Fruit fly (Drosophila melanogaster) whole organism, wandering third instar larva: ENCODE data around the gene CG4553.

Experiments
- Abd-B ChIP-seq: fragments of >200 bp; optimal IDR thresholded peaks from 2 replicates; lab custom pipeline; 2017; ENCODE audit warnings: missing biosample characterization, missing genetic modification characterization
- CG32264 ChIP-seq: fragments of 200-800 bp; sonication (Bioruptor generic); optimal IDR thresholded peaks from 2 replicates; lab custom pipeline; 2016; ENCODE audit warnings: missing biosample characterization, missing genetic modification characterization
- CG9705 ChIP-seq: fragments of 200-800 bp; sonication (Bioruptor generic); optimal IDR thresholded peaks from 2 replicates; lab custom pipeline; 2018; ENCODE audit warnings: missing biosample characterization, mild to moderate bottlenecking, missing genetic modification characterization
- CrebA ChIP-seq: fragments of 200-800 bp; sonication (Bioruptor generic); optimal IDR thresholded peaks from 2 replicates; lab custom pipeline; 2016; ENCODE audit warnings: missing biosample characterization, mild to moderate bottlenecking, missing genetic modification characterization, borderline replicate concordance
- Dfd ChIP-seq: fragments of >200 bp; optimal IDR thresholded peaks from 2 replicates; lab custom pipeline; 2017; ENCODE audit warnings: missing biosample characterization, missing genetic modification characterization
- Dif ChIP-seq: fragments of 200-275, 200-300 bp; sonication (Bioruptor generic); optimal IDR thresholded peaks from 2 replicates; lab custom pipeline; 2018; ENCODE audit warnings: missing biosample characterization, missing genetic modification characterization; ENCODE audit not compliant: partially characterized antibody
- GATAd ChIP-seq: sonication (Bioruptor generic); optimal IDR thresholded peaks from 2 replicates; lab custom pipeline; 2016; ENCODE audit warnings: missing biosample characterization, missing genetic modification characterization
- HLH106 ChIP-seq: fragments of 200-800 bp; optimal IDR thresholded peaks from 3 replicates; lab custom pipeline; 2019; ENCODE audit warnings: missing biosample characterization, mild to moderate bottlenecking, missing genetic modification characterization, moderate library complexity
- Hnf4 ChIP-seq: fragments of 200-800 bp; sonication (Bioruptor generic); optimal IDR thresholded peaks from 2 replicates; lab custom pipeline; 2016; ENCODE audit warnings: missing biosample characterization, mild to moderate bottlenecking, missing genetic modification characterization
- Hr78 ChIP-seq: fragments of >200 bp; optimal IDR thresholded peaks from 2 replicates; lab custom pipeline; 2017; ENCODE audit warnings: missing biosample characterization, missing genetic modification characterization
- Hr83 ChIP-seq: fragments of 200-300 bp; sonication (Bioruptor generic); optimal IDR thresholded peaks from 2 replicates; lab custom pipeline; 2016; ENCODE audit warnings: missing biosample characterization, mild to moderate bottlenecking, missing genetic modification characterization, moderate library complexity; ENCODE audit not compliant: poor library complexity, severe bottlenecking
- Jra ChIP-seq: sonication (Bioruptor generic); optimal IDR thresholded peaks from 2 replicates; lab custom pipeline; 2016; ENCODE audit warnings: missing biosample characterization, missing genetic modification characterization
- Mio ChIP-seq: sonication (Bioruptor generic); optimal IDR thresholded peaks from 2 replicates; lab custom pipeline; 2016; ENCODE audit warnings: missing biosample characterization, missing genetic modification characterization
- N ChIP-seq: fragments of >200 bp; optimal IDR thresholded peaks from 2 replicates; lab custom pipeline; 2018; ENCODE audit warnings: missing biosample characterization, missing external identifiers, missing genetic modification characterization
- OdsH ChIP-seq: fragments of 200-800 bp; sonication (Bioruptor generic); optimal IDR thresholded peaks from 2 replicates; lab custom pipeline; 2016; ENCODE audit warnings: missing biosample characterization, mild to moderate bottlenecking, missing genetic modification characterization
- Rel ChIP-seq, 2 experiments: fragments of 200-800 bp; sonication (Bioruptor generic) in 1 of 2; optimal IDR thresholded peaks; 2 replicates in 1 of 2; 3 replicates in 1 of 2; lab custom pipeline; 2016 to 2019; ENCODE audit warnings: mild to moderate bottlenecking in 2 of 2, missing biosample characterization in 2 of 2, missing genetic modification characterization in 2 of 2, moderate library complexity in 1 of 2
- Sp1 ChIP-seq: fragments of 200-800 bp; sonication (Bioruptor generic); optimal IDR thresholded peaks from 3 replicates; lab custom pipeline; 2019; ENCODE audit warnings: missing biosample characterization, mild to moderate bottlenecking, missing genetic modification characterization, moderate library complexity
- Vsx2 ChIP-seq: fragments of 200-300, 225-300 bp; sonication (Bioruptor generic); optimal IDR thresholded peaks from 2 replicates; lab custom pipeline; 2018; ENCODE audit warnings: missing biosample characterization, missing genetic modification characterization; ENCODE audit not compliant: partially characterized antibody
- br ChIP-seq: fragments of 200-800 bp; sonication (Bioruptor generic); optimal IDR thresholded peaks from 2 replicates; lab custom pipeline; 2016; ENCODE audit warnings: missing biosample characterization, missing genetic modification characterization
- brk ChIP-seq: fragments of 200-800 bp; sonication (Bioruptor generic); optimal IDR thresholded peaks from 2 replicates; lab custom pipeline; 2016; ENCODE audit warnings: missing biosample characterization, mild to moderate bottlenecking, missing genetic modification characterization
- dl ChIP-seq, 2 experiments: fragments of 175-275, 200-275 bp in 1 of 2; fragments of 200-275 bp in 1 of 2; sonication (Bioruptor generic); optimal IDR thresholded peaks; lab custom pipeline; 2018; ENCODE audit warnings: mild to moderate bottlenecking in 2 of 2, missing biosample characterization in 2 of 2, missing genetic modification characterization in 2 of 2, moderate library complexity in 2 of 2; ENCODE audit not compliant: partially characterized antibody in 2 of 2, insufficient read depth in 1 of 2
- dmrt93B ChIP-seq: fragments of 200-800 bp; sonication (Bioruptor generic); optimal IDR thresholded peaks from 2 replicates; lab custom pipeline; 2018; ENCODE audit warnings: missing biosample characterization, mild to moderate bottlenecking, missing genetic modification characterization
- ey ChIP-seq: fragments of 200-800 bp; sonication (Bioruptor generic); optimal IDR thresholded peaks from 2 replicates; lab custom pipeline; 2016; ENCODE audit warnings: missing biosample characterization, missing genetic modification characterization
- fru ChIP-seq: fragments of 200-800 bp; sonication (Bioruptor generic); optimal IDR thresholded peaks from 3 replicates; lab custom pipeline; 2016; ENCODE audit warnings: missing biosample characterization, mild to moderate bottlenecking, missing genetic modification characterization
- jim ChIP-seq: fragments of 175-275, 200-325 bp; sonication (Bioruptor generic); optimal IDR thresholded peaks from 2 replicates; lab custom pipeline; 2016; ENCODE audit warnings: missing biosample characterization, mild to moderate bottlenecking, missing genetic modification characterization
- lola ChIP-seq: fragments of >200 bp; optimal IDR thresholded peaks from 2 replicates; lab custom pipeline; 2017; ENCODE audit warnings: missing biosample characterization, missing genetic modification characterization
- pan ChIP-seq: fragments of >200 bp; optimal IDR thresholded peaks from 2 replicates; lab custom pipeline; 2017
- psq ChIP-seq: fragments of 200-800 bp; sonication (Bioruptor generic); optimal IDR thresholded peaks from 3 replicates; lab custom pipeline; 2017; ENCODE audit warnings: missing biosample characterization, mild to moderate bottlenecking, missing genetic modification characterization, moderate library complexity
- rgr ChIP-seq: fragments of 200-800 bp; sonication (Bioruptor generic); optimal IDR thresholded peaks from 3 replicates; lab custom pipeline; 2016; ENCODE audit warnings: missing biosample characterization, mild to moderate bottlenecking, missing genetic modification characterization
- sage ChIP-seq: fragments of 200-800 bp; sonication (Bioruptor generic); optimal IDR thresholded peaks from 2 replicates; lab custom pipeline; 2016; ENCODE audit warnings: missing biosample characterization, mild to moderate bottlenecking, missing genetic modification characterization
- sv ChIP-seq: fragments of 200-800 bp; sonication (Bioruptor generic); optimal IDR thresholded peaks from 3 replicates; lab custom pipeline; 2016; ENCODE audit warnings: missing biosample characterization, missing genetic modification characterization
- tai ChIP-seq: sonication (Bioruptor generic); optimal IDR thresholded peaks from 2 replicates; lab custom pipeline; 2016; ENCODE audit warnings: missing biosample characterization, missing genetic modification characterization
- usp ChIP-seq: fragments of >200 bp; optimal IDR thresholded peaks from 2 replicates; lab custom pipeline; 2017; ENCODE audit warnings: missing biosample characterization, missing genetic modification characterization
- woc ChIP-seq: sonication (Bioruptor generic); optimal IDR thresholded peaks from 2 replicates; lab custom pipeline; 2016; ENCODE audit warnings: missing biosample characterization, mild to moderate bottlenecking, missing genetic modification characterization

Gene CG4553

DNA sequence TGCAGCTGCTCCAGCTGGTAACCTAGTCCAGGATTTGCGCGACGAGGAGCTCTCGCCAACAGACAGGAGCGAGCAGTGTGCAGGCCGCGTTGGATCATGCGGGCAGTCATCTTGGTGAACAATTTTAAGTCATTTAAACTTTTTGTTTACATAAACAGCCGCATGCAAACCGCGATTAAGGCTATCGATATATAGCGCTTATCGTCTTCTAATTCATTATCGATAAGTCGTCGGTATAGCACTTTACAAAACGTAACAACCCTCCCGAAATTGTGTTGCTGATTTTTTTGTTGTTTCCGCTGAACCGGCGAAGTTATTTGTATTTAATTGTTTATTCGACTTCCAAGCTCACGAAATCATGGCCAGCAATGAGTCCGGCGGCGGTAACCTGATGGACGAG lies at the start of gene CG4553, which contains the start of gene MED28:
Gene CG4553, minus strand, starts transcription at position 172 of the 400 bp plus-strand sequence.
Gene MED28, plus strand, starts transcription at position 260 of the 400 bp plus-strand sequence.
- TF ChIP-seq GATAd (GFP tag; lab: Kevin White, UChicago) (no peak), dmrt93B (GFP tag; lab: Kevin White, UChicago) (no peak), br (GFP tag; lab: Kevin White, UChicago) (no peak), jim (no peak), CrebA (no peak), fru (GFP tag; lab: Kevin White, UChicago) (no peak), Hr78 (no peak), dl (GFP tag; optimal IDR thresholded peaks at IDR 0.05; lab: Kevin White, UChicago; ENCODE audit: insufficient read depth in 1 of 2, partially characterized antibody in 2 of 2) (no peak), N (no peak), Vsx2 (GFP tag; lab: Kevin White, UChicago) (no peak), HLH106 (no peak), Sp1 (GFP tag; lab: Kevin White, UChicago) (no peak), woc (no peak)

DNA sequence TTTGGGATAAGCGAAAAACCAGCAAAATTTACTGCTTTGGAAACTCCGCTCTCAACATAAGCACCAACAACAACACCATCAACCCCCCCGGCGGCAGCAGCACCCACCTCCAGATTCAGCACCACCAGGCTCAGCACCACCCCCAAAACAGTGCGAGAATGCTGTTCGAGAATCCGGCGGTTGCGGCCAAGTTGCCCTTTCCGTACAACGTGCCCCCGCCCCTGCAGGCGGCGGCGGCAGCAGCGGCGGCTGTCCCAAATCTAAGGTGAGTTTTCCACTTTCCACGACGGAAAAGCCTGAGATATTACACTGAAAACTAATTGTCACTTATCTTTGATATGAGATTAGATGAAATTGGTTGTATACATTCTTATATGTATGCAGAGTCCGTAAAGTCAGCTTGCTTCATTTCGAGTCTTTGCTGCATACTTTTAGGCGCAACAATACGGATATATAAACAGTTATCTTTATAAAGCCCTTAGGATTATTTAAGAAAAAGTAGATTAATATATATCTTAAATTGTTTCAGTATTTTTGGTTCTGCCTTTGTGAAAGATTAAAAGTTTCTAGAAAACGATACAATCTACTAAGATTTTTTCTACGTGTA lies 42.9 kb upstream of the CG4553 start:
- TF ChIP-seq psq (GFP tag; lab: Kevin White, UChicago) (no peak), tai (GFP tag; lab: Kevin White, UChicago) (peak; percentile 12)

DNA sequence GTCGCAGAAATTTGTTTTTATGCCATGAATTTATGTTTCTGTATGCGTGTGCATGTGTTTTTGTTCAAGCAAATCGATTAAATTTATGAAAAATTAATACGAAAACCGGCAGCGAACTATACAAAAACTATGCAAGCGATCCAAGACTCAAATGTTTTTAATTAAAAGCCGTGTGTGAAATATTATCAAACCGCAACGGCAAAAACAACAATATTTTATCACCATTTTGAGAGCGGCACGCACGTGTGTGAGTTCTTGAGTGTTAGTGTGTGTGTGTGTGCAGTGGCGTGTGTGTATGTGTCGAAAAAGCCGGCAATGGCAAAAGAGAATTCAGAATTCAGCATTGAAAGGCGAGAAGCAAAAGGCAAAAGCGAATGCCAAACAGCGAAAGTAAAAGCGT lies 41.9 kb upstream of the CG4553 start:
- TF ChIP-seq Dfd (GFP tag; lab: Kevin White, UChicago), result peak; percentile 41
- TF ChIP-seq sv (GFP tag; lab: Kevin White, UChicago), result no peak
- TF ChIP-seq psq (GFP tag; lab: Kevin White, UChicago), result peak; percentile 53
- TF ChIP-seq woc, result no peak

DNA sequence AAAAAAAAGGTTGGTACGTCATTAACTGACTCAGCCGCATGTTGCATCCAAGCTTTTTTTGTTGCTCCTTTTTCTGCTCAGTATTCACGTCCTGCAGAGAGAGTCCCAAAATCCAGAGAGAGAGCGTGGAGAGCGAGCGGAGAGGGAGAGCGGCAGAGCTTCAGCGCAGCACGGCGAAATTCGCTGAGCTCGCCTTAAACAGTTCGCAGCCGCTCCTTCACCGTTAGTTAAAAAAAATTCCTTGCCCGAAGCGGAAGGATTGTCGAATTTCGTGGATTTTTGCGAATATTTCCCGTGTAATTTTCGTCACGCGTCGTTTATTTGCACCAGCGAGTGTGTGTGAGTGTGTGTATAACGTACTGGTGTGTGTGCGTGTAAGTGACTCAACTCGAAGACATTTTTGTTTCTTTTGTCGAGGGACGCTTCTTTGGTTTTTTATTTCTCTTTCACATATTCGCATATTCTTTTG lies 41.4 kb upstream of the CG4553 start:
- TF ChIP-seq Hnf4 (no peak), Sp1 (GFP tag; lab: Kevin White, UChicago) (peak; percentile 27), jim (no peak), Rel (GFP tag; optimal IDR thresholded peaks at IDR 0.05; lab: Kevin White, UChicago) (peak; percentile 27), Rel (tag; optimal IDR thresholded peaks at IDR 0.05; lab: Kevin White, UChicago) (no peak), Dif (GFP tag; lab: Kevin White, UChicago) (peak; percentile 85), pan (no peak), ey (GFP tag; lab: Kevin White, UChicago) (no peak), psq (GFP tag; lab: Kevin White, UChicago) (no peak), Jra (peak; percentile 59), dl (GFP tag; optimal IDR thresholded peaks at IDR 0.05; lab: Kevin White, UChicago; ENCODE audit: insufficient read depth in 1 of 2, partially characterized antibody in 2 of 2) (peak; percentile 67 to 89), Vsx2 (GFP tag; lab: Kevin White, UChicago) (peak; percentile 58), Hr83 (GFP tag; lab: Kevin White, UChicago) (peak; percentile 42)

DNA sequence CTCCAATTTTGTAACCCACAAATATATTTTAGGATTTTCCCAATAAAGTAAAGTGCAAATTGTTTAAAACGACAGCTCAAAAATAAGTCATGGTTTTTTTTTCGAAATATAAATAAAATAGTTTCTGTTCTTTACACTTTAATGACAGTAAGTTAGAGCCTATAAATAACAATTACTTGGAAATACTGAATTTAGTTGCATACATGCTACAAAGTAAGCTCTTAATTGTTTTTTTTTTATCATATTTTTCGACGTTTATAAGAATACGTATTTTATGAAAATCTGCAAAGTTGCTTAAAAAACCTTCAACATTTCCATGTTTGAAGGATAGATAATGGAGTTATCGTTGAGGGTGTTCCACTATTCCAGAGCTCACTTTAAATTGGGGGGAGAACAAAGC lies 40.8 kb upstream of the CG4553 start:
- TF ChIP-seq Hnf4, result no peak
- TF ChIP-seq N, result no peak
- TF ChIP-seq Hr83 (GFP tag; lab: Kevin White, UChicago), result no peak
- TF ChIP-seq CG32264 (GFP tag; lab: Kevin White, UChicago), result no peak
- no peak for TF ChIP-seq Hr78
- no peak for TF ChIP-seq HLH106
- no peak for TF ChIP-seq sv (GFP tag; lab: Kevin White, UChicago)

DNA sequence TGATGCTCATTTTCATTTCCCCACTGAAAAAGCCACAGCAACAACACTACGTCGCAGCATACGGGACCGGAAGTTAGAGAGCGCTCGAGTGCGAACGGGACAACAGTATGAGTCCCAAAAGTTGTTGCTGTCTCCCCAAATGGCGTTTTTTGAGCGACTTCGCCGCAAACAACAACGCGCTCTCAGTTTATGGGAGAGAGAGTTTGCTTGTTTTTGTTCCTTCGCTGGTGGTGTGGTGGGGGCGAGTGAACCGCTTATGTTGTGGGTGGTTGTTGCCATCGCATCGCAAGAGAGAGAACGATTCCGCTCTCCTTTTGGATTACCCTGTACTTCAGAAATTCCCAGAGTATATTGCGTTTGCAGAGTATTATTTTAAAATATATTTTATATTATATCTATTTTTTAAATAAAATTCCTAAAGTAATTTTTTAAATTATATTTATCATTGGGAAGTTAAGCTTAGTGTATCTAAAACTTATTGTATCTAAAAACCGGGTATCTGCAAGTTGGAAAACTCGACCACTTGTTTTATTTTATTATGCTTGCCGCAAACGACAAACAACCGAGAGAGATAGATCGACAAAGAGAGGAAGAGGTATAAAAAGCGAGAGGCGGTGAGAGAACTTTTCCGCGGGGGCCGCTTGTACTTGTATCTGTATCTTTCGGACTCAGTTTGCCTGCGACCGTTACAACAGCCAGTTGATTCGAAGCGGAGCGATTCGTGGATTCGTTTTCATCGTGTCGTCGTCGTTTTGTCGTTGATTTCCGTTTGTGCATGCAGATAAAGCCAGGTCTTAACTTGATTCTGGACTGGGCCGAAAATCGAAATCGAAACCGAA lies 39.0 kb upstream of the CG4553 start, which contains the start of gene msi:
Gene msi, plus strand, starts transcription at position 669 of the 839 bp plus-strand sequence.
- peak; percentile 93 for TF ChIP-seq rgr
- no peak for TF ChIP-seq Mio
- peak; percentile 77 for TF ChIP-seq sv (GFP tag; lab: Kevin White, UChicago)
- TF ChIP-seq usp, result no peak
- peak; percentile 40 for TF ChIP-seq CG32264 (GFP tag; lab: Kevin White, UChicago)
- peak; percentile 65 for TF ChIP-seq woc
- no peak for TF ChIP-seq tai (GFP tag; lab: Kevin White, UChicago)
- TF ChIP-seq sage, result peak; percentile 87
- TF ChIP-seq Jra, result peak; percentile 12
- peak; percentile 64 for TF ChIP-seq CG9705 (GFP tag; lab: Kevin White, UChicago)
- peak; percentile 92 for TF ChIP-seq fru (GFP tag; lab: Kevin White, UChicago)
- peak; percentile 84 for TF ChIP-seq brk
- peak; percentile 98 for TF ChIP-seq HLH106
- TF ChIP-seq Sp1 (GFP tag; lab: Kevin White, UChicago), result peak; percentile 98
- no peak for TF ChIP-seq GATAd (GFP tag; lab: Kevin White, UChicago)
- peak; percentile 70 for TF ChIP-seq Vsx2 (GFP tag; lab: Kevin White, UChicago)
- peak; percentile 74 for TF ChIP-seq Hnf4
- TF ChIP-seq lola (GFP tag; lab: Kevin White, UChicago), result no peak
- TF ChIP-seq Abd-B (GFP tag; lab: Kevin White, UChicago), result no peak
- no peak for TF ChIP-seq Hr78
- peak; percentile 95 for TF ChIP-seq OdsH (GFP tag; lab: Kevin White, UChicago)
- TF ChIP-seq N, result no peak
- peak; percentile 76 for TF ChIP-seq pan
